Fruit fly (Drosophila melanogaster): Measurements from ENCODE around the gene eff.

The eff gene

DNA sequence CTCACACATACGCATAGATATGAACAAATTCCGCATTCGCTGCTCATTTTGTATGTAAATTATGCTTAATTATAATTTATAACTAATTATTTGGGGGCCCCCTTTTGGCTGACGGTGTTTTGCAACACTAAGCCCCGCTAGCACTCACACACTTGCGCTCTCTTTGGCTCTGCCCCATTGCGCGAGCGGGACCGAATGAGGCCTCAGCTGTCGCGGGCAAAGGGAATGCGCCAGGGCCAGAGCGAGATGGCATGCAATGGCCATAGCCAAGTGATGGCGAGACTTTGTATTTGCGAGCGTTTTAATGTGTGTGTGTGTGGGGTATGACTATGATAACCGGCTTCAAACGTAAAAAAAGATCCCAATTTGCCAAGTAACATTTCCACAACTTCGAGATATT lies 2.0 kb downstream of the eff start (continued):
- TF ChIP-seq CG10366 (GFP tag; IDR thresholded peaks at IDR 0.05): no peak
- no peak for TF ChIP-seq Elba2 (GFP tag; optimal IDR thresholded peaks at IDR 0.05)
- no peak for TF ChIP-seq fd96Cb (tag; optimal IDR thresholded peaks at IDR 0.05)
- TF ChIP-seq schlank (tag; optimal IDR thresholded peaks at IDR 0.05): peak; percentile 47
- TF ChIP-seq CG11695 (GFP tag; IDR thresholded peaks at IDR 0.05): 0 out of 3 replicates have a peak, but pooled peaks have one; percentile 26
- TF ChIP-seq CG7928 (GFP tag; optimal IDR thresholded peaks at IDR 0.05): no peak
- no peak for TF ChIP-seq CG4707 (GFP tag; optimal IDR thresholded peaks at IDR 0.05)
- no peak for TF ChIP-seq Rx (GFP tag; IDR thresholded peaks at IDR 0.05)
- TF ChIP-seq dm (GFP tag; optimal IDR thresholded peaks at IDR 0.05): peak; percentile 6
- no peak for TF ChIP-seq CG3838 (GFP tag; optimal IDR thresholded peaks at IDR 0.05)
- TF ChIP-seq Nf-YB (GFP tag; optimal IDR thresholded peaks at IDR 0.05): peak; percentile 36
- TF ChIP-seq CG13424 (tag; optimal IDR thresholded peaks at IDR 0.05): no peak
- no peak for TF ChIP-seq gsb-n (tag; optimal IDR thresholded peaks at IDR 0.05)
- TF ChIP-seq CG2199 (GFP tag; IDR thresholded peaks at IDR 0.05): peak; percentile 82; the same call in 2 of the 3 replicates
- peak; percentile 54; the same call in 1 of the 2 replicates for TF ChIP-seq CG13287 (GFP tag; IDR thresholded peaks at IDR 0.05; ENCODE audit: partially characterized antibody)
- no peak for TF ChIP-seq CG2889 (GFP tag; IDR thresholded peaks at IDR 0.05)
- TF ChIP-seq CG6813 (GFP tag; optimal IDR thresholded peaks at IDR 0.05): no peak
- TF ChIP-seq Lpt (GFP tag; optimal IDR thresholded peaks at IDR 0.05): no peak
- TF ChIP-seq Dip3 (GFP tag; optimal IDR thresholded peaks at IDR 0.05): peak; percentile 3
- peak; percentile 16 for TF ChIP-seq CG1603 (tag; optimal IDR thresholded peaks at IDR 0.05)
- TF ChIP-seq Mad (GFP tag; optimal IDR thresholded peaks at IDR 0.05): no peak
- TF ChIP-seq disco-r (GFP tag; optimal IDR thresholded peaks at IDR 0.05): no peak
- peak; percentile 24 for TF ChIP-seq CG13296 (GFP tag; optimal IDR thresholded peaks at IDR 0.05)
- no peak for TF ChIP-seq CG2202 (tag; optimal IDR thresholded peaks at IDR 0.05)
- TF ChIP-seq CG7963 (GFP tag; IDR thresholded peaks at IDR 0.05; ENCODE audit: partially characterized antibody): no peak
- TF ChIP-seq Lhr (GFP tag; optimal IDR thresholded peaks at IDR 0.05): no peak
- TF ChIP-seq CG9609 (GFP tag; optimal IDR thresholded peaks at IDR 0.05): no peak
- peak; percentile 64 for TF ChIP-seq CG18599 (GFP tag; optimal IDR thresholded peaks at IDR 0.05)
- TF ChIP-seq Pdp1 (GFP tag; optimal IDR thresholded peaks at IDR 0.05): no peak
- no peak for TF ChIP-seq ttk (GFP tag; IDR thresholded peaks at IDR 0.05)
- TF ChIP-seq Hand (GFP tag; optimal IDR thresholded peaks at IDR 0.05): no peak
- peak; percentile 78 for TF ChIP-seq CG10267 (tag; optimal IDR thresholded peaks at IDR 0.05)
- no peak for TF ChIP-seq insv (GFP tag; optimal IDR thresholded peaks at IDR 0.05)
- TF ChIP-seq CG14710 (tag; optimal IDR thresholded peaks at IDR 0.05): no peak
- no peak for TF ChIP-seq E2f2 (GFP tag; IDR thresholded peaks at IDR 0.05)
- TF ChIP-seq D (optimal IDR thresholded peaks at IDR 0.05): no peak
- TF ChIP-seq D (GFP tag; optimal IDR thresholded peaks at IDR 0.05): no peak
- TF ChIP-seq ind (GFP tag; optimal IDR thresholded peaks at IDR 0.05): no peak
- TF ChIP-seq CG9876 (GFP tag; optimal IDR thresholded peaks at IDR 0.05): no peak
- TF ChIP-seq Ada2b (GFP tag; IDR thresholded peaks at IDR 0.05): 0 out of 2 replicates have a peak, but pooled peaks have one; percentile 37
- no peak for TF ChIP-seq CG4282 (GFP tag; optimal IDR thresholded peaks at IDR 0.05)
- no peak for TF ChIP-seq fd64A (GFP tag; optimal IDR thresholded peaks at IDR 0.05)
- no peak for TF ChIP-seq CG3407 (GFP tag; optimal IDR thresholded peaks at IDR 0.05)
- TF ChIP-seq zfh2 (GFP tag; optimal IDR thresholded peaks at IDR 0.05): peak; percentile 26
- peak; percentile 79 for TF ChIP-seq sug (tag; optimal IDR thresholded peaks at IDR 0.05)
- TF ChIP-seq Blimp-1 (GFP tag; optimal IDR thresholded peaks at IDR 0.05): no peak
- TF ChIP-seq bbx (GFP tag; IDR thresholded peaks at IDR 0.05; ENCODE audit: partially characterized antibody): no peak
- TF ChIP-seq Opbp (GFP tag; IDR thresholded peaks at IDR 0.05; ENCODE audit: partially characterized antibody): no peak; the same call in 2 of the 3 replicates
- no peak for TF ChIP-seq CG10274 (GFP tag; optimal IDR thresholded peaks at IDR 0.05)
- no peak for TF ChIP-seq CG10979 (tag; optimal IDR thresholded peaks at IDR 0.05)
- TF ChIP-seq chif (GFP tag; optimal IDR thresholded peaks at IDR 0.05): no peak

All from whole organism, embryonic.